Fruit fly (Drosophila melanogaster) whole organism, wandering third instar larva: ENCODE measurements around the gene Syx4.
A peak's percentile ranks its signal among the peaks of the same experiment; 100 is the strongest.

ENCODE experiments used
- CG32264 ChIP-seq: fragments of 200-800 bp; sonication (Bioruptor generic); optimal IDR thresholded peaks from 2 replicates; lab custom pipeline; 2016; ENCODE audit warnings: missing biosample characterization, missing genetic modification characterization
- CrebA ChIP-seq: fragments of 200-800 bp; sonication (Bioruptor generic); optimal IDR thresholded peaks from 2 replicates; lab custom pipeline; 2016; ENCODE audit warnings: missing biosample characterization, mild to moderate bottlenecking, missing genetic modification characterization, borderline replicate concordance
- Dfd ChIP-seq: fragments of >200 bp; optimal IDR thresholded peaks from 2 replicates; lab custom pipeline; 2017; ENCODE audit warnings: missing biosample characterization, missing genetic modification characterization
- Dif ChIP-seq: fragments of 200-275, 200-300 bp; sonication (Bioruptor generic); optimal IDR thresholded peaks from 2 replicates; lab custom pipeline; 2018; ENCODE audit warnings: missing biosample characterization, missing genetic modification characterization; ENCODE audit not compliant: partially characterized antibody
- GATAd ChIP-seq: sonication (Bioruptor generic); optimal IDR thresholded peaks from 2 replicates; lab custom pipeline; 2016; ENCODE audit warnings: missing biosample characterization, missing genetic modification characterization
- HLH106 ChIP-seq: fragments of 200-800 bp; optimal IDR thresholded peaks from 3 replicates; lab custom pipeline; 2019; ENCODE audit warnings: missing biosample characterization, mild to moderate bottlenecking, missing genetic modification characterization, moderate library complexity
- Hnf4 ChIP-seq: fragments of 200-800 bp; sonication (Bioruptor generic); optimal IDR thresholded peaks from 2 replicates; lab custom pipeline; 2016; ENCODE audit warnings: missing biosample characterization, mild to moderate bottlenecking, missing genetic modification characterization
- Hr78 ChIP-seq: fragments of >200 bp; optimal IDR thresholded peaks from 2 replicates; lab custom pipeline; 2017; ENCODE audit warnings: missing biosample characterization, missing genetic modification characterization
- Hr83 ChIP-seq: fragments of 200-300 bp; sonication (Bioruptor generic); optimal IDR thresholded peaks from 2 replicates; lab custom pipeline; 2016; ENCODE audit warnings: missing biosample characterization, mild to moderate bottlenecking, missing genetic modification characterization, moderate library complexity; ENCODE audit not compliant: poor library complexity, severe bottlenecking
- Myc ChIP-seq: fragments of >200 bp; optimal IDR thresholded peaks from 2 replicates; lab custom pipeline; 2017
- N ChIP-seq: fragments of >200 bp; optimal IDR thresholded peaks from 2 replicates; lab custom pipeline; 2018; ENCODE audit warnings: missing biosample characterization, missing external identifiers, missing genetic modification characterization
- OdsH ChIP-seq: fragments of 200-800 bp; sonication (Bioruptor generic); optimal IDR thresholded peaks from 2 replicates; lab custom pipeline; 2016; ENCODE audit warnings: missing biosample characterization, mild to moderate bottlenecking, missing genetic modification characterization
- Rel ChIP-seq, 2 experiments: fragments of 200-800 bp; sonication (Bioruptor generic) in 1 of 2; optimal IDR thresholded peaks; 2 replicates in 1 of 2; 3 replicates in 1 of 2; lab custom pipeline; 2016 to 2019; ENCODE audit warnings: mild to moderate bottlenecking in 2 of 2, missing biosample characterization in 2 of 2, missing genetic modification characterization in 2 of 2, moderate library complexity in 1 of 2
- Sp1 ChIP-seq: fragments of 200-800 bp; sonication (Bioruptor generic); optimal IDR thresholded peaks from 3 replicates; lab custom pipeline; 2019; ENCODE audit warnings: missing biosample characterization, mild to moderate bottlenecking, missing genetic modification characterization, moderate library complexity
- Vsx2 ChIP-seq: fragments of 200-300, 225-300 bp; sonication (Bioruptor generic); optimal IDR thresholded peaks from 2 replicates; lab custom pipeline; 2018; ENCODE audit warnings: missing biosample characterization, missing genetic modification characterization; ENCODE audit not compliant: partially characterized antibody
- br ChIP-seq: fragments of 200-800 bp; sonication (Bioruptor generic); optimal IDR thresholded peaks from 2 replicates; lab custom pipeline; 2016; ENCODE audit warnings: missing biosample characterization, missing genetic modification characterization
- brk ChIP-seq: fragments of 200-800 bp; sonication (Bioruptor generic); optimal IDR thresholded peaks from 2 replicates; lab custom pipeline; 2016; ENCODE audit warnings: missing biosample characterization, mild to moderate bottlenecking, missing genetic modification characterization
- dl ChIP-seq, 2 experiments: fragments of 175-275, 200-275 bp in 1 of 2; fragments of 200-275 bp in 1 of 2; sonication (Bioruptor generic); optimal IDR thresholded peaks; lab custom pipeline; 2018; ENCODE audit warnings: mild to moderate bottlenecking in 2 of 2, missing biosample characterization in 2 of 2, missing genetic modification characterization in 2 of 2, moderate library complexity in 2 of 2; ENCODE audit not compliant: partially characterized antibody in 2 of 2, insufficient read depth in 1 of 2
- dmrt93B ChIP-seq: fragments of 200-800 bp; sonication (Bioruptor generic); optimal IDR thresholded peaks from 2 replicates; lab custom pipeline; 2018; ENCODE audit warnings: missing biosample characterization, mild to moderate bottlenecking, missing genetic modification characterization
- ey ChIP-seq: fragments of 200-800 bp; sonication (Bioruptor generic); optimal IDR thresholded peaks from 2 replicates; lab custom pipeline; 2016; ENCODE audit warnings: missing biosample characterization, missing genetic modification characterization
- foxo ChIP-seq, 2 experiments: fragments of 200-800 bp; sonication (Bioruptor generic); optimal IDR thresholded peaks; 2 replicates in 1 of 2; 3 replicates in 1 of 2; lab custom pipeline; 2016 to 2017; ENCODE audit warnings: missing biosample characterization in 2 of 2, missing genetic modification characterization in 2 of 2
- fru ChIP-seq: fragments of 200-800 bp; sonication (Bioruptor generic); optimal IDR thresholded peaks from 3 replicates; lab custom pipeline; 2016; ENCODE audit warnings: missing biosample characterization, mild to moderate bottlenecking, missing genetic modification characterization
- h ChIP-seq: fragments of 200-800 bp; sonication (Bioruptor generic); optimal IDR thresholded peaks from 3 replicates; lab custom pipeline; 2016; ENCODE audit warnings: missing biosample characterization, mild to moderate bottlenecking, missing genetic modification characterization
- jim ChIP-seq: fragments of 175-275, 200-325 bp; sonication (Bioruptor generic); optimal IDR thresholded peaks from 2 replicates; lab custom pipeline; 2016; ENCODE audit warnings: missing biosample characterization, mild to moderate bottlenecking, missing genetic modification characterization
- lola ChIP-seq: fragments of >200 bp; optimal IDR thresholded peaks from 2 replicates; lab custom pipeline; 2017; ENCODE audit warnings: missing biosample characterization, missing genetic modification characterization
- psq ChIP-seq: fragments of 200-800 bp; sonication (Bioruptor generic); optimal IDR thresholded peaks from 3 replicates; lab custom pipeline; 2017; ENCODE audit warnings: missing biosample characterization, mild to moderate bottlenecking, missing genetic modification characterization, moderate library complexity
- rgr ChIP-seq: fragments of 200-800 bp; sonication (Bioruptor generic); optimal IDR thresholded peaks from 3 replicates; lab custom pipeline; 2016; ENCODE audit warnings: missing biosample characterization, mild to moderate bottlenecking, missing genetic modification characterization
- sage ChIP-seq: fragments of 200-800 bp; sonication (Bioruptor generic); optimal IDR thresholded peaks from 2 replicates; lab custom pipeline; 2016; ENCODE audit warnings: missing biosample characterization, mild to moderate bottlenecking, missing genetic modification characterization
- sv ChIP-seq: fragments of 200-800 bp; sonication (Bioruptor generic); optimal IDR thresholded peaks from 3 replicates; lab custom pipeline; 2016; ENCODE audit warnings: missing biosample characterization, missing genetic modification characterization
- tai ChIP-seq: sonication (Bioruptor generic); optimal IDR thresholded peaks from 2 replicates; lab custom pipeline; 2016; ENCODE audit warnings: missing biosample characterization, missing genetic modification characterization
- usp ChIP-seq: fragments of >200 bp; optimal IDR thresholded peaks from 2 replicates; lab custom pipeline; 2017; ENCODE audit warnings: missing biosample characterization, missing genetic modification characterization
- woc ChIP-seq: sonication (Bioruptor generic); optimal IDR thresholded peaks from 2 replicates; lab custom pipeline; 2016; ENCODE audit warnings: missing biosample characterization, mild to moderate bottlenecking, missing genetic modification characterization

The Syx4 gene

dm6 chrX:2790055-2790617 is 46.3 kb upstream of the Syx4 start, which contains the start of gene CG32795:
CG32795 (minus strand) TSS chrX:2790567.
- TF ChIP-seq usp (GFP tag; lab: Kevin White, UChicago) (no peak), h (GFP tag; lab: Kevin White, UChicago) (peak; percentile 50), sage (GFP tag; lab: Kevin White, UChicago) (peak; percentile 49), sv (GFP tag; lab: Kevin White, UChicago) (no peak), Hr83 (GFP tag; lab: Kevin White, UChicago) (peak; percentile 16), Rel (GFP tag; optimal IDR thresholded peaks at IDR 0.05; lab: Kevin White, UChicago) (peak; percentile 37), Rel (tag; optimal IDR thresholded peaks at IDR 0.05; lab: Kevin White, UChicago) (peak; percentile 19), CG32264 (GFP tag; lab: Kevin White, UChicago) (no peak), CrebA (GFP tag; lab: Kevin White, UChicago) (no peak), Sp1 (GFP tag; lab: Kevin White, UChicago) (peak; percentile 24), lola (GFP tag; lab: Kevin White, UChicago) (no peak), tai (no peak), brk (GFP tag; lab: Kevin White, UChicago) (peak; percentile 43), Dif (GFP tag; lab: Kevin White, UChicago) (peak; percentile 23), HLH106 (tag; lab: Kevin White, UChicago) (peak; percentile 33), foxo (GFP tag; optimal IDR thresholded peaks at IDR 0.05; lab: Kevin White, UChicago) (peak in 1 of 2 experiments; percentile 28), psq (GFP tag; lab: Kevin White, UChicago) (peak; percentile 55), woc (GFP tag; lab: Kevin White, UChicago) (peak; percentile 63), rgr (peak; percentile 49)

- TF ChIP-seq dl (GFP tag; optimal IDR thresholded peaks at IDR 0.05; lab: Kevin White, UChicago; ENCODE audit: insufficient read depth in 1 of 2, partially characterized antibody in 2 of 2) (peak in 1 of 2 experiments; percentile 18), jim (GFP tag; lab: Kevin White, UChicago) (no peak), Dif (GFP tag; lab: Kevin White, UChicago) (peak; percentile 12)
Observed at dm6 chrX:2789285-2790054, 45.6 kb upstream of the Syx4 start.

dm6 chrX:2788278-2789023 is 44.6 kb upstream of the Syx4 start:
- no peak for TF ChIP-seq sv (GFP tag; lab: Kevin White, UChicago)
- TF ChIP-seq CG32264 (GFP tag; lab: Kevin White, UChicago) = no peak
- peak; percentile 63 for TF ChIP-seq fru (GFP tag; lab: Kevin White, UChicago)
- peak; percentile 85 for TF ChIP-seq woc (GFP tag; lab: Kevin White, UChicago)
- TF ChIP-seq GATAd = no peak
- TF ChIP-seq ey (GFP tag; lab: Kevin White, UChicago) = peak; percentile 55
- no peak for TF ChIP-seq Hnf4
- no peak for TF ChIP-seq sage (GFP tag; lab: Kevin White, UChicago)
- no peak for TF ChIP-seq Dfd (GFP tag; lab: Kevin White, UChicago)
- no peak for TF ChIP-seq Hr78 (GFP tag; lab: Kevin White, UChicago)
- no peak for TF ChIP-seq Rel (GFP tag; optimal IDR thresholded peaks at IDR 0.05; lab: Kevin White, UChicago)
- TF ChIP-seq Rel (tag; optimal IDR thresholded peaks at IDR 0.05; lab: Kevin White, UChicago) = no peak
- peak; percentile 28 for TF ChIP-seq br (GFP tag; lab: Kevin White, UChicago)
- peak; percentile 38 for TF ChIP-seq Sp1 (GFP tag; lab: Kevin White, UChicago)
- TF ChIP-seq dmrt93B = peak; percentile 29
- no peak for TF ChIP-seq Myc (lab: Kevin White, UChicago)
- TF ChIP-seq OdsH (GFP tag; lab: Kevin White, UChicago) = peak; percentile 32
- TF ChIP-seq lola (GFP tag; lab: Kevin White, UChicago) = no peak
- TF ChIP-seq Hr83 (GFP tag; lab: Kevin White, UChicago) = no peak
- TF ChIP-seq rgr = peak; percentile 16
- TF ChIP-seq h (GFP tag; lab: Kevin White, UChicago) = peak; percentile 49
- TF ChIP-seq psq (GFP tag; lab: Kevin White, UChicago) = peak; percentile 19
- TF ChIP-seq HLH106 (tag; lab: Kevin White, UChicago) = peak; percentile 35
- TF ChIP-seq dl (GFP tag; optimal IDR thresholded peaks at IDR 0.05; lab: Kevin White, UChicago; ENCODE audit: insufficient read depth in 1 of 2, partially characterized antibody in 2 of 2) = no peak
- TF ChIP-seq N (GFP tag; lab: Kevin White, UChicago) = no peak
- peak in 1 of 2 experiments; percentile 63 for TF ChIP-seq foxo (GFP tag; optimal IDR thresholded peaks at IDR 0.05; lab: Kevin White, UChicago)
- TF ChIP-seq usp (GFP tag; lab: Kevin White, UChicago) = no peak
- no peak for TF ChIP-seq brk (GFP tag; lab: Kevin White, UChicago)
- TF ChIP-seq Vsx2 (GFP tag; lab: Kevin White, UChicago) = no peak
- TF ChIP-seq Dif (GFP tag; lab: Kevin White, UChicago) = no peak
- TF ChIP-seq, all 38 proteins: peak for 12
